Fruit fly (Drosophila melanogaster): ENCODE measurements around the gene Ocho.

DNA sequence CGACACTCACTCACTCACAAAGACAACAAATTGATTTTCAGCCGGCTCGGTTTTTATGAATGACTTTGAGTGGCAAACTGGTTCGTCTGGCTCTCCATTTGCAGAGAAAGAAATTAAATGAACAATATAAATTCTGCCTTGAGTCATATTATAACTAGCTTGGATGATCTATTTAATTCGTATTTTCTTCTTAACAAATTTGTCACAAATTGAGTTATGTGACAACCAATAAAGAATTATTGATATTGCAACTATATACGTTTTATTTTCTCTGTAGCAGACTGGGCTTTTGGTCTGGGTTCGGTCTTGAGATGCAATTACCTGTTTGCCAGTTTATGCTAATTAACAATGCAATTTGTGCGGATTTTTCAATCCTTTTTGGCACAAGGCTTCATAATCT lies 32.2 kb downstream of the Ocho start:
- TF ChIP-seq Dfd (GFP tag; optimal IDR thresholded peaks at IDR 0.05) (no peak), Hr78 (GFP tag; optimal IDR thresholded peaks at IDR 0.05) (no peak), usp (GFP tag; optimal IDR thresholded peaks at IDR 0.05) (no peak), h (GFP tag; optimal IDR thresholded peaks at IDR 0.05) (peak; percentile 58), Dif (GFP tag; optimal IDR thresholded peaks at IDR 0.05; ENCODE audit: partially characterized antibody) (no peak), psq (GFP tag; optimal IDR thresholded peaks at IDR 0.05) (peak; percentile 11), lola (GFP tag; optimal IDR thresholded peaks at IDR 0.05) (no peak), dmrt93B (GFP tag; optimal IDR thresholded peaks at IDR 0.05) (no peak), GATAd (GFP tag; optimal IDR thresholded peaks at IDR 0.05) (no peak), Vsx2 (GFP tag; optimal IDR thresholded peaks at IDR 0.05; ENCODE audit: partially characterized antibody) (no peak), pan (optimal IDR thresholded peaks at IDR 0.05) (no peak)
